Worm (Caenorhabditis elegans) whole organism, mixed stage, embryonic: Measurements from ENCODE around the gene jud-4.

Experiments used
- mep-1 ChIP-seq: fragments of 150-350 bp; optimal IDR thresholded peaks from 2 replicates; lab custom pipeline; 2017; ENCODE audit warnings: missing biosample characterization, missing genetic modification reagents, missing genetic modification characterization, inconsistent platforms
- nhr-237 ChIP-seq: fragments of 150-350 bp; optimal IDR thresholded peaks from 2 replicates; lab custom pipeline; 2014; ENCODE audit warnings: missing biosample characterization, missing genetic modification characterization
- nhr-28 ChIP-seq: fragments of 150-350 bp; optimal IDR thresholded peaks from 2 replicates; lab custom pipeline; 2014; ENCODE audit warnings: missing biosample characterization, missing genetic modification characterization
- pha-4 ChIP-seq: fragments of 150-350 bp; optimal IDR thresholded peaks from 2 replicates; lab custom pipeline; 2018; ENCODE audit warnings: missing biosample characterization, missing genetic modification reagents, missing genetic modification characterization
- tbx-8 ChIP-seq: fragments of 200-800 bp; sonication (Bioruptor generic); optimal IDR thresholded peaks from 2 replicates; lab custom pipeline; 2018; ENCODE audit warnings: mild to moderate bottlenecking, missing genetic modification characterization, moderate library complexity, missing compliant biosample characterization
- unc-39 ChIP-seq: fragments of 150-350 bp; optimal IDR thresholded peaks from 2 replicates; lab custom pipeline; 2014; ENCODE audit warnings: missing biosample characterization, missing genetic modification characterization

ce11 chrX:15270656-15271055 lies 13.3 kb upstream of the jud-4 start:
- no peak for TF ChIP-seq nhr-237 (tag; lab: Kevin White, UChicago)
- no peak for TF ChIP-seq mep-1 (tag; lab: Kevin White, UChicago)
- no peak for TF ChIP-seq tbx-8 (GFP tag; lab: Kevin White, UChicago)
- TF ChIP-seq nhr-28 (tag; lab: Kevin White, UChicago), result no peak
- TF ChIP-seq unc-39 (tag; lab: Kevin White, UChicago), result no peak
- no peak for TF ChIP-seq pha-4 (tag; lab: Kevin White, UChicago)
